Worm (Caenorhabditis elegans) whole organism, young adult: ENCODE data around the gene H17B01.5.

Source experiments
- D2030.7 ChIP-seq: fragments of 200-800 bp; sonication (Bioruptor generic); IDR thresholded peaks from 2 replicates; pipeline ENCODE4 v1.3.6; 2022; ENCODE audit warnings: missing genetic modification reagents, missing genetic modification characterization, missing compliant biosample characterization
- F10E7.11 ChIP-seq: sonication (generic microtip); optimal IDR thresholded peaks from 2 replicates; lab custom pipeline; 2017; ENCODE audit warnings: mild to moderate bottlenecking, missing genetic modification characterization, moderate library complexity, missing compliant biosample characterization
- F33H1.4 ChIP-seq: fragments of 200-800 bp; sonication (Bioruptor generic); IDR thresholded peaks from 2 replicates; pipeline ENCODE4 v1.3.6; 2022; ENCODE audit warnings: missing genetic modification reagents, missing genetic modification characterization, missing compliant biosample characterization
- F37B4.10 ChIP-seq: fragments of 200-800 bp; sonication (Bioruptor generic); IDR thresholded peaks from 2 replicates; pipeline ENCODE4 v1.3.6; 2022; ENCODE audit warnings: missing genetic modification characterization, missing compliant biosample characterization
- F57C9.4 ChIP-seq: sonication (generic microtip); optimal IDR thresholded peaks from 2 replicates; lab custom pipeline; 2017; ENCODE audit warnings: mild to moderate bottlenecking, missing genetic modification characterization, missing compliant biosample characterization
- K12H6.12 ChIP-seq: fragments of 200-800 bp; sonication (Bioruptor generic); optimal IDR thresholded peaks from 2 replicates; lab custom pipeline; 2018; ENCODE audit warnings: mild to moderate bottlenecking, missing genetic modification characterization, missing compliant biosample characterization
- T07F8.4 ChIP-seq: sonication (generic microtip); optimal IDR thresholded peaks from 2 replicates; lab custom pipeline; 2016; ENCODE audit warnings: mild to moderate bottlenecking, missing genetic modification characterization, moderate library complexity, missing compliant biosample characterization
- T26A5.8 ChIP-seq: sonication (generic microtip); optimal IDR thresholded peaks from 2 replicates; lab custom pipeline; 2016; ENCODE audit warnings: missing genetic modification characterization, missing compliant biosample characterization
- Y56A3A.18 ChIP-seq: fragments of 200-800 bp; sonication (Bioruptor generic); IDR thresholded peaks from 2 replicates; pipeline ENCODE4 v1.3.6; 2022; ENCODE audit warnings: missing genetic modification reagents, missing genetic modification characterization, missing compliant biosample characterization
- akir-1 ChIP-seq: fragments of 200-800 bp; sonication (Bioruptor generic); optimal IDR thresholded peaks from 2 replicates; lab custom pipeline; 2018; ENCODE audit warnings: mild to moderate bottlenecking, missing genetic modification characterization, moderate library complexity, missing compliant biosample characterization
- athp-1 ChIP-seq: sonication (generic microtip); optimal IDR thresholded peaks from 2 replicates; lab custom pipeline; 2017; ENCODE audit warnings: mild to moderate bottlenecking, missing genetic modification characterization, missing compliant biosample characterization
- bed-2 ChIP-seq: fragments of 200-800 bp; sonication (Bioruptor generic); IDR thresholded peaks from 2 replicates; pipeline ENCODE4 v1.3.6; 2022; ENCODE audit warnings: missing genetic modification reagents, missing genetic modification characterization, missing compliant biosample characterization
- cebp-1 ChIP-seq, 2 experiments: fragments of 200-800 bp in 1 of 2; sonication (Bioruptor generic) in 1 of 2; sonication (generic microtip) in 1 of 2; IDR thresholded peaks in 1 of 2; optimal IDR thresholded peaks in 1 of 2; 2 replicates each; pipeline versions ENCODE4 v1.3.6 to Lab custom; 2017 to 2022; ENCODE audit warnings: missing compliant biosample characterization in 2 of 2, missing genetic modification characterization in 2 of 2, mild to moderate bottlenecking in 1 of 2, missing genetic modification reagents in 1 of 2, moderate library complexity in 1 of 2
- ceh-58 ChIP-seq: fragments of 200-800 bp; sonication (Bioruptor generic); IDR thresholded peaks from 2 replicates; pipeline ENCODE4 v1.3.6; 2022; ENCODE audit warnings: missing genetic modification characterization, missing compliant biosample characterization
- chd-7 ChIP-seq: sonication (generic microtip); optimal IDR thresholded peaks from 2 replicates; lab custom pipeline; 2016; ENCODE audit warnings: mild to moderate bottlenecking, missing genetic modification characterization, moderate library complexity, missing compliant biosample characterization
- dox-1 ChIP-seq: fragments of 200-800 bp; sonication (Bioruptor generic); IDR thresholded peaks from 2 replicates; pipeline ENCODE4 v1.3.6; 2022; ENCODE audit warnings: missing genetic modification reagents, missing genetic modification characterization, missing compliant biosample characterization
- dpl-1 ChIP-seq: fragments of 150-350 bp; optimal IDR thresholded peaks from 2 replicates; lab custom pipeline; 2014; ENCODE audit warnings: missing biosample characterization, missing genetic modification reagents, missing genetic modification characterization
- efl-1 ChIP-seq: fragments of 150-350 bp; optimal IDR thresholded peaks from 2 replicates; lab custom pipeline; 2014; ENCODE audit warnings: missing biosample characterization, missing genetic modification reagents, missing genetic modification characterization
- ets-4 ChIP-seq: fragments of 200-800 bp; sonication (Bioruptor generic); optimal IDR thresholded peaks from 2 replicates; lab custom pipeline; 2018; ENCODE audit warnings: mild to moderate bottlenecking, missing genetic modification characterization, missing compliant biosample characterization
- hmg-1.2 ChIP-seq: fragments of 200-800 bp; sonication (Bioruptor generic); IDR thresholded peaks from 2 replicates; pipeline ENCODE4 v1.3.6; 2022; ENCODE audit warnings: missing genetic modification reagents, missing genetic modification characterization, missing compliant biosample characterization
- lin-40 ChIP-seq: sonication (generic microtip); optimal IDR thresholded peaks from 2 replicates; lab custom pipeline; 2016; ENCODE audit warnings: missing genetic modification characterization, mild to moderate bottlenecking, missing compliant biosample characterization, missing genotype, missing genetic modification reagents
- lin-54 ChIP-seq: fragments of 200-800 bp; sonication (Bioruptor generic); optimal IDR thresholded peaks from 2 replicates; lab custom pipeline; 2018; ENCODE audit warnings: mild to moderate bottlenecking, missing genetic modification characterization, missing compliant biosample characterization
- lsl-1 ChIP-seq: fragments of 200-800 bp; sonication (Bioruptor generic); optimal IDR thresholded peaks from 2 replicates; lab custom pipeline; 2018; ENCODE audit warnings: mild to moderate bottlenecking, missing genetic modification characterization, moderate library complexity, missing compliant biosample characterization
- madf-6 ChIP-seq: fragments of 200-800 bp; sonication (Bioruptor generic); IDR thresholded peaks from 2 replicates; pipeline ENCODE4 v1.3.6; 2022; ENCODE audit warnings: missing genetic modification reagents, missing genetic modification characterization, missing compliant biosample characterization
- madf-8 ChIP-seq: fragments of 200-800 bp; sonication (Bioruptor generic); conservative IDR thresholded peaks from 2 replicates; pipeline ENCODE4 v1.3.6; 2022; ENCODE audit warnings: missing genetic modification reagents, missing genetic modification characterization, missing compliant biosample characterization
- mcd-1 ChIP-seq: fragments of 200-800 bp; sonication (Bioruptor generic); IDR thresholded peaks from 2 replicates; pipeline ENCODE4 v1.3.6; 2022; ENCODE audit warnings: missing genetic modification reagents, missing genetic modification characterization, missing compliant biosample characterization
- nfya-2 ChIP-seq: fragments of 200-800 bp; sonication (Bioruptor generic); IDR thresholded peaks from 2 replicates; pipeline ENCODE4 v1.3.6; 2022; ENCODE audit warnings: missing genetic modification reagents, missing genetic modification characterization, missing compliant biosample characterization
- nhr-179 ChIP-seq: sonication (generic microtip); optimal IDR thresholded peaks from 2 replicates; lab custom pipeline; 2016; ENCODE audit warnings: mild to moderate bottlenecking, missing genetic modification characterization, missing compliant biosample characterization
- rec-8 ChIP-seq, 2 experiments: sonication (generic microtip); optimal IDR thresholded peaks; 2 replicates each; lab custom pipeline; 2016; ENCODE audit warnings: mild to moderate bottlenecking in 2 of 2, missing genetic modification characterization in 2 of 2, missing genetic modification reagents in 2 of 2, missing genotype in 2 of 2, missing biosample characterization in 1 of 2, missing compliant biosample characterization in 1 of 2, moderate library complexity in 1 of 2
- repo-1 ChIP-seq: sonication (generic microtip); optimal IDR thresholded peaks from 2 replicates; lab custom pipeline; 2017; ENCODE audit warnings: mild to moderate bottlenecking, missing genetic modification characterization, missing compliant biosample characterization
- snpc-1.1 ChIP-seq: sonication (generic microtip); optimal IDR thresholded peaks from 2 replicates; lab custom pipeline; 2017; ENCODE audit warnings: missing genetic modification characterization, mild to moderate bottlenecking, missing compliant biosample characterization, antibody characterized with exemption, moderate library complexity, missing genotype, missing genetic modification reagents; ENCODE audit not compliant: insufficient read depth
- somi-1 ChIP-seq: fragments of 200-800 bp; sonication (Bioruptor generic); optimal IDR thresholded peaks from 2 replicates; lab custom pipeline; 2018; ENCODE audit warnings: mild to moderate bottlenecking, missing genetic modification characterization, missing compliant biosample characterization
- unc-130 ChIP-seq: sonication (generic microtip); optimal IDR thresholded peaks from 2 replicates; lab custom pipeline; 2016; ENCODE audit warnings: missing genetic modification reagents, missing genetic modification characterization, missing compliant biosample characterization
- xnd-1 ChIP-seq: sonication (generic microtip); optimal IDR thresholded peaks from 2 replicates; lab custom pipeline; 2016; ENCODE audit warnings: missing genotype, missing genetic modification reagents, missing genetic modification characterization, missing compliant biosample characterization
- zfh-2 ChIP-seq: fragments of 200-800 bp; sonication (Bioruptor generic); conservative IDR thresholded peaks from 2 replicates; pipeline ENCODE4 v1.3.6; 2022; ENCODE audit warnings: missing genetic modification reagents, missing genetic modification characterization, missing compliant biosample characterization
- ztf-25 ChIP-seq: fragments of 200-800 bp; sonication (Bioruptor generic); IDR thresholded peaks from 2 replicates; pipeline ENCODE4 v1.3.6; 2022; ENCODE audit warnings: missing genetic modification reagents, missing genetic modification characterization, missing compliant biosample characterization
- ztf-26 ChIP-seq: sonication (generic microtip); optimal IDR thresholded peaks from 2 replicates; lab custom pipeline; 2017; ENCODE audit warnings: missing genetic modification characterization, missing compliant biosample characterization

The H17B01.5 gene

ce11 chrII:1501614-1502355 is 28.4 kb upstream of the H17B01.5 start:
- no peak for TF ChIP-seq unc-130 (GFP tag; lab: Kevin White, UChicago)
- peak; percentile 84 for TF ChIP-seq somi-1 (GFP tag; lab: Kevin White, UChicago)
- peak; percentile 90 for TF ChIP-seq zfh-2
- TF ChIP-seq K12H6.12 (tag; lab: Kevin White, UChicago): peak; percentile 54
- TF ChIP-seq T26A5.8 (tag; lab: Kevin White, UChicago): no peak
- TF ChIP-seq mcd-1 (GFP tag; lab: Robert Waterston, UW): 0 out of 2 replicates have a peak, but pooled peaks have one; percentile 17
- peak; percentile 2 for TF ChIP-seq lin-40 (tag; lab: Kevin White, UChicago)
- 0 out of 2 replicates have a peak, but pooled peaks have one; percentile 14 for TF ChIP-seq cebp-1 (GFP tag; IDR thresholded peaks at IDR 0.05; lab: Robert Waterston, UW)
- TF ChIP-seq cebp-1 (tag; optimal IDR thresholded peaks at IDR 0.05; lab: Kevin White, UChicago): peak; percentile 92
- 0 out of 2 replicates have a peak, but pooled peaks have one; percentile 7 for TF ChIP-seq dox-1 (GFP tag; lab: Robert Waterston, UW)
- TF ChIP-seq ztf-25 (GFP tag; lab: Robert Waterston, UW): no peak

ce11 chrII:1500959-1501358 is 27.6 kb upstream of the H17B01.5 start:
- TF ChIP-seq nhr-179 (tag; lab: Kevin White, UChicago) (no peak), chd-7 (tag; lab: Kevin White, UChicago) (no peak), lin-54 (GFP tag; lab: Kevin White, UChicago) (peak; percentile 26), lsl-1 (GFP tag; lab: Kevin White, UChicago) (peak; percentile 85), madf-8 (GFP tag; lab: Robert Waterston, UW) (peak; percentile 58), efl-1 (GFP tag; lab: Kevin White, UChicago) (peak; percentile 4), repo-1 (tag; lab: Kevin White, UChicago) (no peak), mcd-1 (GFP tag; lab: Robert Waterston, UW) (peak; percentile 44; the same call in 1 of the 2 replicates), snpc-1.1 (tag; lab: Kevin White, UChicago) (no peak), madf-6 (GFP tag; lab: Robert Waterston, UW) (peak; percentile 81), ceh-58 (GFP tag; lab: Robert Waterston, UW) (no peak), F57C9.4 (no peak), D2030.7 (GFP tag; lab: Robert Waterston, UW) (peak; percentile 60), athp-1 (tag; lab: Kevin White, UChicago) (no peak), F33H1.4 (GFP tag; lab: Robert Waterston, UW) (peak; percentile 87), xnd-1 (peak; percentile 87), nfya-2 (GFP tag; lab: Robert Waterston, UW) (no peak), Y56A3A.18 (GFP tag; lab: Robert Waterston, UW) (no peak)

- TF ChIP-seq ets-4 (GFP tag; lab: Kevin White, UChicago): no peak
- TF ChIP-seq dpl-1 (GFP tag; lab: Kevin White, UChicago): no peak
- TF ChIP-seq F37B4.10 (GFP tag; lab: Robert Waterston, UW): no peak
- no peak for TF ChIP-seq rec-8 (tag; optimal IDR thresholded peaks at IDR 0.05; lab: Kevin White, UChicago)
- no peak for TF ChIP-seq akir-1 (GFP tag; lab: Kevin White, UChicago)
- no peak for TF ChIP-seq bed-2
- TF ChIP-seq ztf-26 (tag; lab: Kevin White, UChicago): no peak
- TF ChIP-seq hmg-1.2: no peak
- no peak for TF ChIP-seq nhr-179 (tag; lab: Kevin White, UChicago)
- TF ChIP-seq F10E7.11 (tag; lab: Kevin White, UChicago): no peak
- TF ChIP-seq T07F8.4: no peak
These were observed 27.0 kb upstream of the H17B01.5 start, which contains the start of gene emc-1 for ce11 chrII:1500286-1500840. Gene emc-1 (minus strand): TSS chrII:1500330.
